Fruit fly (Drosophila melanogaster): ENCODE measurements around the gene CG31816.
A peak's percentile ranks its signal among the peaks of the same experiment; 100 is the strongest.

CG31816 gene

dm6 chr2L:16587654-16588348 lies 45.5 kb downstream of the CG31816 start:
- TF ChIP-seq pdm3 (GFP tag; optimal IDR thresholded peaks at IDR 0.05) (peak; percentile 20), Lpt (GFP tag; optimal IDR thresholded peaks at IDR 0.05) (peak; percentile 83), cyc (GFP tag; optimal IDR thresholded peaks at IDR 0.05) (no peak), CG9139 (GFP tag; optimal IDR thresholded peaks at IDR 0.05) (peak; percentile 69), CG10669 (GFP tag; optimal IDR thresholded peaks at IDR 0.05) (peak; percentile 53), fd85E (GFP tag; optimal IDR thresholded peaks at IDR 0.05) (peak; percentile 13), Met (GFP tag; optimal IDR thresholded peaks at IDR 0.05) (peak; percentile 48), ss (GFP tag; optimal IDR thresholded peaks at IDR 0.05) (peak; percentile 73 to 76), Hr4 (GFP tag; optimal IDR thresholded peaks at IDR 0.05) (peak; percentile 16), CG11902 (GFP tag; optimal IDR thresholded peaks at IDR 0.05) (no peak), Smox (GFP tag; optimal IDR thresholded peaks at IDR 0.05) (no peak), Blimp-1 (GFP tag; optimal IDR thresholded peaks at IDR 0.05) (peak; percentile 56), lz (GFP tag; optimal IDR thresholded peaks at IDR 0.05) (peak; percentile 34), topi (GFP tag; optimal IDR thresholded peaks at IDR 0.05) (peak; percentile 4), CG6854 (GFP tag; optimal IDR thresholded peaks at IDR 0.05) (no peak), salr (GFP tag; optimal IDR thresholded peaks at IDR 0.05) (peak in 1 of 2 experiments; percentile 35), CG4318 (GFP tag; optimal IDR thresholded peaks at IDR 0.05) (no peak), CG3032 (tag; optimal IDR thresholded peaks at IDR 0.05) (no peak), fd59A (GFP tag; optimal IDR thresholded peaks at IDR 0.05) (peak; percentile 6), CG6163 (GFP tag; IDR thresholded peaks at IDR 0.05) (peak; percentile 91), Hr38 (GFP tag; optimal IDR thresholded peaks at IDR 0.05) (no peak), Eip93F (GFP tag; optimal IDR thresholded peaks at IDR 0.05) (peak; percentile 3), CG8119 (GFP tag; IDR thresholded peaks at IDR 0.05) (peak; percentile 81), spab (GFP tag; optimal IDR thresholded peaks at IDR 0.05) (peak; percentile 34), achi (GFP tag; optimal IDR thresholded peaks at IDR 0.05) (peak; percentile 34), fkh (GFP tag; optimal IDR thresholded peaks at IDR 0.05) (peak; percentile 28), Eip75B (GFP tag; optimal IDR thresholded peaks at IDR 0.05) (peak; percentile 80), dac (GFP tag; optimal IDR thresholded peaks at IDR 0.05) (no peak), vri (GFP tag; optimal IDR thresholded peaks at IDR 0.05) (peak; percentile 43), CG8632 (GFP tag; optimal IDR thresholded peaks at IDR 0.05) (peak; percentile 2), Ets21C (GFP tag; optimal IDR thresholded peaks at IDR 0.05) (no peak), CG16779 (tag; optimal IDR thresholded peaks at IDR 0.05) (peak; percentile 65), CG8319 (GFP tag; optimal IDR thresholded peaks at IDR 0.05) (no peak), CG15336 (GFP tag; IDR thresholded peaks at IDR 0.05) (peak; percentile 75), CG7368 (GFP tag; optimal IDR thresholded peaks at IDR 0.05) (no peak), CG3919 (GFP tag; optimal IDR thresholded peaks at IDR 0.05) (peak; percentile 41), CG31627 (GFP tag; optimal IDR thresholded peaks at IDR 0.05) (no peak), svp (GFP tag) (peak; percentile 65), CG10631 (GFP tag; optimal IDR thresholded peaks at IDR 0.05) (no peak), CG34406 (GFP tag; optimal IDR thresholded peaks at IDR 0.05) (peak; percentile 55), CG6792 (GFP tag; optimal IDR thresholded peaks at IDR 0.05) (peak; percentile 21), Gug (GFP tag; IDR thresholded peaks at IDR 0.05) (no peak), CG1621 (tag; optimal IDR thresholded peaks at IDR 0.05) (peak; percentile 96), CG32006 (GFP tag; optimal IDR thresholded peaks at IDR 0.05) (no peak), CG11294 (GFP tag; IDR thresholded peaks at IDR 0.05) (peak; percentile 24; the same call in 1 of the 2 replicates), net (GFP tag; optimal IDR thresholded peaks at IDR 0.05) (peak; percentile 71), OdsH (GFP tag; optimal IDR thresholded peaks at IDR 0.05) (no peak), esn (GFP tag; optimal IDR thresholded peaks at IDR 0.05) (peak; percentile 21), Eip78C (GFP tag) (peak; percentile 70), CG6808 (GFP tag; optimal IDR thresholded peaks at IDR 0.05) (peak; percentile 70), Ets96B (tag; optimal IDR thresholded peaks at IDR 0.05) (no peak)
